Worm (Caenorhabditis elegans) whole organism, L4/young adult: ENCODE measurements around the gene unc-115.

ENCODE experiments used
- W03F9.2 ChIP-seq: fragments of 150-350 bp; optimal IDR thresholded peaks from 2 replicates; lab custom pipeline; 2014; ENCODE audit warnings: missing biosample characterization, missing genetic modification characterization
- dao-5 ChIP-seq: sonication (generic microtip); optimal IDR thresholded peaks from 2 replicates; lab custom pipeline; 2016; ENCODE audit warnings: missing genotype, missing genetic modification characterization, moderate library complexity, missing compliant biosample characterization
- him-1 ChIP-seq: sonication (generic microtip); optimal IDR thresholded peaks from 2 replicates; lab custom pipeline; 2016; ENCODE audit warnings: missing genotype, missing genetic modification reagents, missing genetic modification characterization, missing compliant biosample characterization

DNA sequence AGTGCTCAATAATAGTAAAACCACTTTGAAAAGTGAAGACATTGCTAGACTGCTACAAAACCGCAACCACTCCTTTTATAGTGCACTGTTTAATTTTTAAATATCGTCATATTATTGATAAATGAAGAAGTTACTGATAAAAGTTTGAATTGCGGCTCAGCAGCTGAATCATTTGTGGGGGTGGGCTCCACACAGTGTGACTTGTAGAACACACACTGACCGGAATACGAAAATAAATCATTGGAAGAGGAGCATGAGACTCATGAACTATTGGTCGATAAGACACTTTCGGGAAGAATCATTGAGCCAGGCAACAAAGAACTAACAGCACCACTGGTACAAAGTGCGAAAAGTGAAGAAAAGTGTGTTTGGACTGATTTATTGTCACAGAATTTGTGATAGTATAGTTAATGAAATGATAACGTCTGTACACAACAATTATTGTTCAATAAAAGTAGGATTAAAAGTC, 4.7 kb upstream of the unc-115 start, which contains the start of gene oac-14:
- TF ChIP-seq W03F9.2 (tag; lab: Kevin White, UChicago) (no peak), dao-5 (tag; lab: Kevin White, UChicago) (no peak), him-1 (tag; lab: Kevin White, UChicago) (no peak)
